Worm (Caenorhabditis elegans): ENCODE data around the gene srg-22.

The srg-22 gene

ce11 chrII:3066401-3066800 is 26.9 kb downstream of the srg-22 start:
- TF ChIP-seq ceh-28 (tag; optimal IDR thresholded peaks at IDR 0.05) (peak; percentile 78), pha-4 (tag; optimal IDR thresholded peaks at IDR 0.05) (no peak)

DNA sequence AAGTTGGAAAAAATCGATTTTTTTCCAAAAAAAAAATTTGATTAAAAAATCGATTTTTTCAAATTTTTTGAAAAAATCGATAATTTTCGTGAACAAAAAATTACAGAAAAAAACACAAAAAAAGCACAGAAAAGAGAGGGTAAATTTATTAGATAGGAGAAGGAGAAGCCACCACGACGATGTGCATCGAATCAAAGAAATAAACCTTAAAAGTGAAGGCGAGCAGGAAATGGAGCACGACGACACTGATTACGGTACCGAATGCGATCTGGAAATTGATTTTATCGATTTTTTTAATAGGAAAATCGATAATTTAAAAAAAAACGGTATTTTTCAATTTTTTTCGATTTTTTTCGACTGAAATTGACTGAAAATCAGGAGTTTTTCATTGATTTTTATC is 28.2 kb downstream of the srg-22 start:
- TF ChIP-seq nhr-76 (tag; optimal IDR thresholded peaks at IDR 0.05), result no peak
- TF ChIP-seq ceh-9 (tag; optimal IDR thresholded peaks at IDR 0.05), result no peak
- no peak for TF ChIP-seq R02D3.7 (tag; optimal IDR thresholded peaks at IDR 0.05)
- no peak for TF ChIP-seq zag-1 (tag; optimal IDR thresholded peaks at IDR 0.05)
- TF ChIP-seq mml-1 (tag; optimal IDR thresholded peaks at IDR 0.05), result no peak
- no peak for TF ChIP-seq sea-2 (GFP tag; optimal IDR thresholded peaks at IDR 0.05)
- no peak for TF ChIP-seq nfya-1 (tag; optimal IDR thresholded peaks at IDR 0.05; ENCODE audit: insufficient read depth)
- TF ChIP-seq elt-1 (tag; optimal IDR thresholded peaks at IDR 0.05), result no peak
- no peak for TF ChIP-seq nhr-12 (tag; optimal IDR thresholded peaks at IDR 0.05)
- no peak for TF ChIP-seq unc-39 (tag; optimal IDR thresholded peaks at IDR 0.05)
- TF ChIP-seq lsy-12 (tag; optimal IDR thresholded peaks at IDR 0.05), result no peak
- no peak for TF ChIP-seq elt-2 (tag; optimal IDR thresholded peaks at IDR 0.05)
- no peak for TF ChIP-seq ZK546.5 (tag; optimal IDR thresholded peaks at IDR 0.05)
- TF ChIP-seq pqm-1 (tag; optimal IDR thresholded peaks at IDR 0.05), result no peak

DNA sequence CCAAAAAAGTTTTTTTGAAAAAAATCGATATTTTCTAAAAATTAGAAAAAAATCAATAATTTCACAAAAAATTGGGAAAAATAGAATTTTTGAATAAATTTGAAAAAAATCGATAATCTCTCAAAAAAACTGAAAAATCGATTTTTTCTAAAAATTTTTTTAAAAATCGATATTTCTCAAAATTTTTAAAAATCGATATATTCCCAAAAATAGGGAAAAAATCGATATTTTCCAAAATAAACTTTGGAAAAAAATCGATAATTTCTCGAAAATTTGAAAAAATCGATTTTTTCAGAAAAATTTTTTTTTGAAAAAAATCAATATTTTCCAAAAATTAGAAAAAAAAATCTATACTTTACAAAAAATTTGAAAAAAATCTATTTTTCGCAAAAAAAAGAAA is 28.6 kb downstream of the srg-22 start:
- TF ChIP-seq R02D3.7 (tag; optimal IDR thresholded peaks at IDR 0.05), result no peak
- TF ChIP-seq ceh-28 (tag; optimal IDR thresholded peaks at IDR 0.05), result peak; percentile 97

DNA sequence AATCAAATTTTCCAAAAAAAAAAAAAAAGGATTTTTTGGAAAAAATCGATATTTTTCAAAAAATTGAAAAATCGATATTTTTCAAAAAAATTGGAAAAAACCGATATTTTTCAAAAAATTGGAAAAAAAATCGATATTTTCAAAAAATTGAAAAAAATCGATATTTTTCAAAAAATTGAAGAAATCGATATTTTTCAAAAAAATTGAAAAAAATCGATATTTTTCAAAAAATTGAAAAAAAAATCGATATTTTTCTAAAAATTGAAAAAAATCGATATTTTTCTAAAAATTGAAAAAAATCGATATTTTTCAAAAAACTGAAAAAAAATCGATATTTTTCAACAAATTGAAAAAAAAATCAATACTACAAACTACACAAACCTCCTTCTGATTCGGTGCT is 29.3 kb downstream of the srg-22 start:
- peak; percentile 96 for TF ChIP-seq ceh-28 (tag; optimal IDR thresholded peaks at IDR 0.05)
- TF ChIP-seq daf-12 (tag; optimal IDR thresholded peaks at IDR 0.05), result no peak

DNA sequence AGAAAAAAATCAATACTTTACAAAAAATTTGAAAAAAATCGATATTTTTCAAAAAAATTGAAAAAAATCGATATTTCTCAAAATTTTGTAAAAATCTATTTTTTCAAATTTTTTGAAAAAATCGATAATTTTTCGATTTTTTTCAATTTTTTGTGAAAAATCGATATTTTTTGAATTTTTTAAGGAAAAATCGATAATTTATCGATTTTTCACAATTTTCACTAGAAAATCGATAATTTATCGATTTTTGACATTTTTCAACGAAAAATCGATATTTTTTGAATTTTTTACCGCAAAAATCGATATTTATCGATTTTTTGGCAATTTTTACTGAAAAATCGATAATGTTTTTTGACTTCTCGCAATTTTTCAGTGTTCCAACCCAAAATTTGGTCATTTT is 29.9 kb downstream of the srg-22 start:
- TF ChIP-seq unc-62 (GFP tag; optimal IDR thresholded peaks at IDR 0.05), result no peak
- TF ChIP-seq ceh-28 (tag; optimal IDR thresholded peaks at IDR 0.05), result peak; percentile 98
- no peak for TF ChIP-seq fkh-2 (tag; optimal IDR thresholded peaks at IDR 0.05)
- TF ChIP-seq hmg-11 (tag; optimal IDR thresholded peaks at IDR 0.05), result no peak
- no peak for TF ChIP-seq ama-1 (optimal IDR thresholded peaks at IDR 0.05)

ce11 chrII:3062876-3063275 is 30.4 kb downstream of the srg-22 start:
- TF ChIP-seq ama-1 (optimal IDR thresholded peaks at IDR 0.05) (no peak), nhr-77 (tag; optimal IDR thresholded peaks at IDR 0.05) (no peak), unc-62 (GFP tag; optimal IDR thresholded peaks at IDR 0.05) (no peak), ZK546.5 (tag; optimal IDR thresholded peaks at IDR 0.05) (no peak), ceh-28 (tag; optimal IDR thresholded peaks at IDR 0.05) (peak; percentile 82), jun-1 (tag; optimal IDR thresholded peaks at IDR 0.05) (no peak)

DNA sequence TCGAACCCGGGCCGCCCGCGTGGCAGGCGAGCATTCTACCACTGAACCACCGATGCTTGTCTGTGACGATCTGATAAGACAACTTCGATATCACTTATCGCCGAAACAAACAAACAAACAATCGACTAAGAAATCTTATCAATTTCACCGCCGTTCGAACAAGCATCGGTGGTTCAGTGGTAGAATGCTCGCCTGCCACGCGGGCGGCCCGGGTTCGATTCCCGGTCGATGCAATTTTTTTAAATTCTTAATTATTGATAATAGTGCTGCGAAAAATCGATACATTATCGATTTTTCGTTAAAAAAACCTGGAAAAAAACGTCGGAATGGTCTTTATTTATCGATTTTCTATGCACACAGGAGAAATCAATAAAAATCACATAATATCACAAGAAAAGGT is 31.0 kb downstream of the srg-22 start:
- TF ChIP-seq elt-2 (tag; optimal IDR thresholded peaks at IDR 0.05), result peak; percentile 69
- TF ChIP-seq pqm-1 (tag; optimal IDR thresholded peaks at IDR 0.05), result peak; percentile 17
- TF ChIP-seq pha-4 (tag; optimal IDR thresholded peaks at IDR 0.05), result peak; percentile 36
- no peak for TF ChIP-seq nhr-43 (tag; optimal IDR thresholded peaks at IDR 0.05; ENCODE audit: poor library complexity, severe bottlenecking)
- TF ChIP-seq nfya-1 (tag; optimal IDR thresholded peaks at IDR 0.05; ENCODE audit: insufficient read depth), result peak; percentile 27
- TF ChIP-seq ceh-9 (tag; optimal IDR thresholded peaks at IDR 0.05), result no peak
- no peak for TF ChIP-seq jun-1 (tag; optimal IDR thresholded peaks at IDR 0.05)
- peak; percentile 81 for TF ChIP-seq ceh-28 (tag; optimal IDR thresholded peaks at IDR 0.05)
- no peak for TF ChIP-seq nhr-67 (tag; optimal IDR thresholded peaks at IDR 0.05)

ce11 chrII:3061605-3062004 is 31.6 kb downstream of the srg-22 start:
- TF ChIP-seq lin-39 (tag; optimal IDR thresholded peaks at IDR 0.05), result no peak
- TF ChIP-seq elt-1 (tag; optimal IDR thresholded peaks at IDR 0.05), result no peak
- no peak for TF ChIP-seq hmg-11 (tag; optimal IDR thresholded peaks at IDR 0.05)
- no peak for TF ChIP-seq elt-2 (tag; optimal IDR thresholded peaks at IDR 0.05)
- no peak for TF ChIP-seq fos-1 (tag; optimal IDR thresholded peaks at IDR 0.05)
- TF ChIP-seq unc-62 (GFP tag; optimal IDR thresholded peaks at IDR 0.05), result no peak
- no peak for TF ChIP-seq ceh-9 (tag; optimal IDR thresholded peaks at IDR 0.05)
- TF ChIP-seq ZK546.5 (tag; optimal IDR thresholded peaks at IDR 0.05), result no peak
- no peak for TF ChIP-seq tbx-2 (tag; optimal IDR thresholded peaks at IDR 0.05)
- TF ChIP-seq nfya-1 (tag; optimal IDR thresholded peaks at IDR 0.05; ENCODE audit: insufficient read depth), result no peak
- no peak for TF ChIP-seq unc-39 (tag; optimal IDR thresholded peaks at IDR 0.05)
- no peak for TF ChIP-seq ama-1 (optimal IDR thresholded peaks at IDR 0.05)
- TF ChIP-seq nhr-237 (tag; optimal IDR thresholded peaks at IDR 0.05), result no peak
- no peak for TF ChIP-seq nhr-23 (tag; optimal IDR thresholded peaks at IDR 0.05)
